Fruit fly (Drosophila melanogaster) whole organism, embryonic: ENCODE measurements around the gene Rab14.

Experiments
- Aef1 ChIP-seq: fragments of 200-800 bp; sonication (Bioruptor generic); IDR thresholded peaks from 3 replicates; pipeline ENCODE4 v1.3.6; 2022; ENCODE audit warnings: missing biosample characterization, missing genetic modification characterization
- Atf-2 ChIP-seq: fragments of 200-800 bp; sonication (Bioruptor generic); optimal IDR thresholded peaks from 2 replicates; lab custom pipeline; 2016; ENCODE audit warnings: missing biosample characterization, missing genetic modification characterization
- Blimp-1 ChIP-seq: fragments of 200-800 bp; sonication (Bioruptor generic); optimal IDR thresholded peaks from 3 replicates; lab custom pipeline; 2018; ENCODE audit warnings: missing biosample characterization, missing genetic modification characterization, mild to moderate bottlenecking, moderate library complexity, missing genetic modification reagents
- CG10431 ChIP-seq: fragments of 200-800 bp; sonication (Bioruptor generic); optimal IDR thresholded peaks from 3 replicates; lab custom pipeline; 2018; ENCODE audit warnings: missing biosample characterization, mild to moderate bottlenecking, missing genetic modification characterization
- CG11695 ChIP-seq: fragments of 200-800 bp; sonication (Bioruptor generic); IDR thresholded peaks from 3 replicates; pipeline ENCODE4 v1.3.6; 2022; ENCODE audit warnings: missing biosample characterization, missing genetic modification characterization
- CG13123 ChIP-seq: fragments of 200-800 bp; sonication (Bioruptor generic); optimal IDR thresholded peaks from 2 replicates; lab custom pipeline; 2016; ENCODE audit warnings: missing biosample characterization, missing genetic modification characterization
- CG13287 ChIP-seq: fragments of 200-800 bp; sonication (Bioruptor generic); IDR thresholded peaks from 2 replicates; pipeline ENCODE4 v1.3.6; 2022; ENCODE audit warnings: missing biosample characterization, missing genetic modification characterization; ENCODE audit not compliant: partially characterized antibody
- CG15269 ChIP-seq: fragments of 200-800 bp; sonication (Bioruptor generic); optimal IDR thresholded peaks from 2 replicates; lab custom pipeline; 2018; ENCODE audit warnings: missing biosample characterization, mild to moderate bottlenecking, missing genetic modification characterization, moderate library complexity
- CG1647 ChIP-seq: fragments of 200-800 bp; sonication (Bioruptor generic); optimal IDR thresholded peaks from 3 replicates; lab custom pipeline; 2016; ENCODE audit warnings: missing biosample characterization, missing genetic modification characterization
- CG16815 ChIP-seq: fragments of 200-800 bp; sonication (Bioruptor generic); optimal IDR thresholded peaks from 3 replicates; lab custom pipeline; 2017; ENCODE audit warnings: missing biosample characterization, mild to moderate bottlenecking, missing genetic modification characterization
- CG17568 ChIP-seq: fragments of 200-800 bp; sonication (Bioruptor generic); optimal IDR thresholded peaks from 2 replicates; lab custom pipeline; 2018; ENCODE audit warnings: missing biosample characterization, mild to moderate bottlenecking, missing genetic modification characterization, moderate library complexity
- CG18619 ChIP-seq: fragments of 200-800 bp; sonication (Bioruptor generic); optimal IDR thresholded peaks from 3 replicates; lab custom pipeline; 2017; ENCODE audit warnings: missing biosample characterization, mild to moderate bottlenecking, missing genetic modification characterization
- CG2129 ChIP-seq: fragments of 200-800 bp; sonication (Bioruptor generic); IDR thresholded peaks from 2 replicates; pipeline ENCODE4 v1.3.6; 2022; ENCODE audit warnings: missing biosample characterization, missing genetic modification characterization; ENCODE audit not compliant: partially characterized antibody
- CG2202 ChIP-seq: fragments of 200-800 bp; sonication (Bioruptor generic); optimal IDR thresholded peaks from 2 replicates; lab custom pipeline; 2018; ENCODE audit warnings: missing biosample characterization, mild to moderate bottlenecking, missing genetic modification characterization
- CG2889 ChIP-seq: fragments of 200-800 bp; sonication (Bioruptor generic); IDR thresholded peaks from 3 replicates; pipeline ENCODE4 v1.3.6; 2022; ENCODE audit warnings: missing biosample characterization, missing genetic modification characterization
- CG30020 ChIP-seq: fragments of 200-800 bp; optimal IDR thresholded peaks from 2 replicates; lab custom pipeline; 2019; ENCODE audit warnings: missing biosample characterization, mild to moderate bottlenecking, missing genetic modification characterization, moderate library complexity
- CG31388 ChIP-seq: fragments of 200-800 bp; sonication (Bioruptor generic); optimal IDR thresholded peaks from 2 replicates; lab custom pipeline; 2016; ENCODE audit warnings: missing biosample characterization, missing genetic modification characterization
- CG4360 ChIP-seq: fragments of 200-800 bp; sonication (Bioruptor generic); IDR thresholded peaks from 2 replicates; pipeline ENCODE4 v1.3.6; 2022; ENCODE audit warnings: missing biosample characterization, missing genetic modification characterization
- Deaf1 ChIP-seq: fragments of 200-800 bp; optimal IDR thresholded peaks from 3 replicates; lab custom pipeline; 2019; ENCODE audit warnings: missing biosample characterization, mild to moderate bottlenecking, missing genetic modification characterization, moderate library complexity
- Dfd ChIP-seq, 2 experiments: fragments of >200 bp; optimal IDR thresholded peaks; 2 replicates each; lab custom pipeline; 2017; ENCODE audit warnings: missing biosample characterization in 2 of 2, missing genetic modification characterization in 2 of 2
- E2f2 ChIP-seq: fragments of 200-800 bp; sonication (Bioruptor generic); IDR thresholded peaks from 2 replicates; pipeline ENCODE4 v1.3.6; 2022; ENCODE audit warnings: missing biosample characterization, missing genetic modification characterization
- Fer1 ChIP-seq: fragments of 200-800 bp; sonication (Bioruptor generic); optimal IDR thresholded peaks from 2 replicates; lab custom pipeline; 2017; ENCODE audit warnings: missing biosample characterization, mild to moderate bottlenecking, missing genetic modification characterization
- GATAe ChIP-seq: fragments of 200-800 bp; sonication (Bioruptor generic); conservative IDR thresholded peaks from 2 replicates; pipeline ENCODE4 v1.3.6; 2022; ENCODE audit warnings: missing biosample characterization, missing genetic modification characterization
- HHEX ChIP-seq: fragments of 200-800 bp; sonication (Bioruptor generic); optimal IDR thresholded peaks from 3 replicates; lab custom pipeline; 2017; ENCODE audit warnings: missing biosample characterization, mild to moderate bottlenecking, missing genetic modification characterization, missing genetic modification reagents
- Kr ChIP-seq: fragments of 200-800 bp; sonication (Bioruptor generic); optimal IDR thresholded peaks from 2 replicates; lab custom pipeline; 2017; ENCODE audit warnings: missing biosample characterization, mild to moderate bottlenecking, missing genetic modification characterization
- Lpt ChIP-seq: fragments of >200 bp; optimal IDR thresholded peaks from 2 replicates; lab custom pipeline; 2018; ENCODE audit warnings: missing biosample characterization, missing genetic modification characterization
- Max ChIP-seq: fragments of 200-800 bp; sonication (Bioruptor generic); optimal IDR thresholded peaks from 2 replicates; lab custom pipeline; 2016; ENCODE audit warnings: missing biosample characterization, mild to moderate bottlenecking, missing genetic modification characterization
- Meics ChIP-seq: fragments of 200-800 bp; sonication (Bioruptor generic); optimal IDR thresholded peaks from 2 replicates; lab custom pipeline; 2017; ENCODE audit warnings: missing biosample characterization, mild to moderate bottlenecking, missing genetic modification characterization
- NC2β ChIP-seq: fragments of 200-800 bp; sonication (Bioruptor generic); optimal IDR thresholded peaks from 2 replicates; lab custom pipeline; 2016; ENCODE audit warnings: missing biosample characterization, missing genetic modification characterization
- Sin3A ChIP-seq: fragments of >200 bp; optimal IDR thresholded peaks from 2 replicates; lab custom pipeline; 2018
- Trl ChIP-seq, 3 experiments: fragments of >200 bp in 2 of 3; fragments of 200-800 bp in 1 of 3; sonication (Bioruptor generic) in 1 of 3; optimal IDR thresholded peaks; 2 replicates in 1 of 3; 3 replicates in 2 of 3; lab custom pipeline; 2016 to 2017; ENCODE audit warnings: missing biosample characterization in 1 of 3, missing genetic modification characterization in 1 of 3
- YL-1 ChIP-seq: fragments of 200-800 bp; sonication (Bioruptor generic); optimal IDR thresholded peaks from 3 replicates; lab custom pipeline; 2017; ENCODE audit warnings: missing biosample characterization, mild to moderate bottlenecking, missing genetic modification characterization
- ase ChIP-seq: fragments of 200-800 bp; sonication (Bioruptor generic); IDR thresholded peaks from 3 replicates; pipeline ENCODE4 v1.3.6; 2022; ENCODE audit warnings: missing biosample characterization, missing genetic modification characterization
- cad ChIP-seq: fragments of >200 bp; optimal IDR thresholded peaks from 2 replicates; lab custom pipeline; 2017; ENCODE audit warnings: missing biosample characterization, missing genetic modification characterization
- chif ChIP-seq, 2 experiments: fragments of 200-800 bp; sonication (Bioruptor generic); optimal IDR thresholded peaks; 3 replicates each; lab custom pipeline; 2016; ENCODE audit warnings: missing biosample characterization in 2 of 2, missing genetic modification characterization in 2 of 2
- ems ChIP-seq: fragments of 200-800 bp; sonication (Bioruptor generic); optimal IDR thresholded peaks from 3 replicates; lab custom pipeline; 2016; ENCODE audit warnings: missing biosample characterization, missing genetic modification characterization
- gcm2 ChIP-seq: fragments of 200-800 bp; sonication (Bioruptor generic); optimal IDR thresholded peaks from 2 replicates; lab custom pipeline; 2016; ENCODE audit warnings: missing biosample characterization, missing genetic modification characterization
- kah ChIP-seq: fragments of 200-800 bp; sonication (Bioruptor generic); optimal IDR thresholded peaks from 2 replicates; lab custom pipeline; 2018; ENCODE audit warnings: missing biosample characterization, mild to moderate bottlenecking, missing genetic modification characterization
- lbe ChIP-seq: fragments of 200-800 bp; sonication (Bioruptor generic); optimal IDR thresholded peaks from 2 replicates; lab custom pipeline; 2016; ENCODE audit warnings: missing biosample characterization, mild to moderate bottlenecking, missing genetic modification characterization
- lilli ChIP-seq: fragments of 200-800 bp; sonication (Bioruptor generic); optimal IDR thresholded peaks from 3 replicates; lab custom pipeline; 2016; ENCODE audit warnings: missing biosample characterization, missing genetic modification characterization
- nerfin-2 ChIP-seq: fragments of 200-800 bp; sonication (Bioruptor generic); IDR thresholded peaks from 2 replicates; pipeline ENCODE4 v1.3.6; 2022; ENCODE audit warnings: missing biosample characterization, missing genetic modification characterization; ENCODE audit not compliant: partially characterized antibody
- nmo ChIP-seq: fragments of 200-800 bp; sonication (Bioruptor generic); optimal IDR thresholded peaks from 2 replicates; lab custom pipeline; 2018; ENCODE audit warnings: missing biosample characterization, mild to moderate bottlenecking, missing genetic modification characterization, moderate library complexity
- onecut ChIP-seq: fragments of 200-800 bp; sonication (Bioruptor generic); IDR thresholded peaks from 2 replicates; pipeline ENCODE4 v1.3.6; 2022; ENCODE audit warnings: missing biosample characterization, missing genetic modification characterization
- otp ChIP-seq: fragments of 200-800 bp; sonication (Bioruptor generic); IDR thresholded peaks from 3 replicates; pipeline ENCODE4, ENCODE4 v1.3.6; 2022; ENCODE audit warnings: missing biosample characterization, missing genetic modification characterization
- pb ChIP-seq: fragments of 200-800 bp; sonication (Bioruptor generic); optimal IDR thresholded peaks from 3 replicates; lab custom pipeline; 2016; ENCODE audit warnings: missing biosample characterization, missing genetic modification characterization
- pita ChIP-seq: fragments of 200-800 bp; sonication (Bioruptor generic); optimal IDR thresholded peaks from 2 replicates; lab custom pipeline; 2017; ENCODE audit warnings: missing biosample characterization, mild to moderate bottlenecking, missing genetic modification characterization
- run ChIP-seq: fragments of 200-800 bp; sonication (Bioruptor generic); optimal IDR thresholded peaks from 3 replicates; lab custom pipeline; 2018; ENCODE audit warnings: missing biosample characterization, mild to moderate bottlenecking, missing genetic modification characterization
- sens ChIP-seq: fragments of 200-800 bp; sonication (Bioruptor generic); peaks from one replicate; lab custom pipeline; 2016; ENCODE audit warnings: missing biosample characterization, missing genetic modification characterization
- slp2 ChIP-seq: fragments of 200-800 bp; sonication (Bioruptor generic); optimal IDR thresholded peaks from 2 replicates; lab custom pipeline; 2016; ENCODE audit warnings: missing biosample characterization, missing genetic modification characterization
- tin ChIP-seq: fragments of 200-800 bp; sonication (Bioruptor generic); optimal IDR thresholded peaks from 3 replicates; lab custom pipeline; 2016; ENCODE audit warnings: missing biosample characterization, missing genetic modification characterization
- tio ChIP-seq: fragments of 200-800 bp; sonication (Bioruptor generic); optimal IDR thresholded peaks from 2 replicates; lab custom pipeline; 2017; ENCODE audit warnings: missing biosample characterization, missing genetic modification characterization, inconsistent platforms
- zen2 ChIP-seq: fragments of 200-800 bp; sonication (Bioruptor generic); IDR thresholded peaks from 3 replicates; pipeline ENCODE4 v1.3.6; 2022; ENCODE audit warnings: missing biosample characterization, missing genetic modification characterization; ENCODE audit not compliant: partially characterized antibody

Rab14 gene

DNA sequence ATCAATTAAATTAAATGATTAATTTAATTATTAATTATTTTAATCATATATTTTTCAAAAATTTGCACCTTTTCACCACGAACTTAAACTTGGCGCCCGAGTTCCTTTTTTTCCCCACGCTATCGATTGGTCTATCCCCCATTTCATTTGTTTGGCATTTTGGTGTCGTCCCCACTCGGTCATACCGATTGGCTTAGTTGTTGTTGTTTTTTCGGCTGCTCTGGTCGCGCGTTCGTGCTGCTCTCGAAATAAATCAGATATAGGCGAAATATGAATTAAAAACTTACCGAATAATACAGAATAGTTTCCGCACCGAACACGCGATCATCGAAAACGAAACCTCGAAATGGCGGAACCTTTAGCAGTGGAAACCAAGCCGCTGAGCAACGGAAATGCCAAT is 21.0 kb upstream of the Rab14 start, which contains the start of gene CG33090 (continued):
- no peak for TF ChIP-seq CG2129
- TF ChIP-seq ems (GFP tag; lab: Kevin White, UChicago): no peak
- TF ChIP-seq CG15269 (tag; lab: Kevin White, UChicago): no peak
- TF ChIP-seq nerfin-2 (GFP tag; lab: Robert Waterston, UW): no peak
- TF ChIP-seq onecut (GFP tag; lab: Robert Waterston, UW): peak; percentile 44
- no peak for TF ChIP-seq CG1647 (GFP tag; lab: Kevin White, UChicago)
- no peak for TF ChIP-seq CG30020
- TF ChIP-seq Kr: no peak
- no peak for TF ChIP-seq pb (GFP tag; lab: Kevin White, UChicago)
- no peak for TF ChIP-seq lilli
- no peak for TF ChIP-seq Max (GFP tag; lab: Kevin White, UChicago)
- no peak for TF ChIP-seq Dfd (GFP tag; optimal IDR thresholded peaks at IDR 0.05; lab: Kevin White, UChicago)
- TF ChIP-seq E2f2 (GFP tag; lab: Robert Waterston, UW): peak; percentile 94
- TF ChIP-seq YL-1 (GFP tag; lab: Kevin White, UChicago): no peak
- no peak for TF ChIP-seq tio
- TF ChIP-seq Deaf1 (tag; lab: Kevin White, UChicago): no peak
- TF ChIP-seq CG10431 (GFP tag; lab: Kevin White, UChicago): no peak
- TF ChIP-seq nmo (GFP tag; lab: Kevin White, UChicago): no peak
- no peak for TF ChIP-seq CG13123
- no peak for TF ChIP-seq CG11695 (GFP tag; lab: Robert Waterston, UW)
- no peak for TF ChIP-seq HHEX
- TF ChIP-seq pita (GFP tag; lab: Kevin White, UChicago): no peak
- no peak for TF ChIP-seq otp (GFP tag; lab: Robert Waterston, UW)
- TF ChIP-seq lbe: no peak
- TF ChIP-seq cad (GFP tag; lab: Kevin White, UChicago): no peak
- no peak for TF ChIP-seq CG31388 (GFP tag; lab: Kevin White, UChicago)
- TF ChIP-seq slp2 (GFP tag; lab: Kevin White, UChicago): no peak
- TF ChIP-seq CG17568 (GFP tag; lab: Kevin White, UChicago): no peak
- TF ChIP-seq GATAe (GFP tag; lab: Robert Waterston, UW): no peak
- no peak for TF ChIP-seq Blimp-1 (GFP tag; lab: Kevin White, UChicago)
- TF ChIP-seq Aef1: peak; percentile 35; the same call in 1 of the 3 replicates
- TF ChIP-seq Sin3A (lab: Kevin White, UChicago): no peak
- no peak for TF ChIP-seq Trl (optimal IDR thresholded peaks at IDR 0.05; lab: Kevin White, UChicago)
- no peak for TF ChIP-seq Trl (GFP tag; optimal IDR thresholded peaks at IDR 0.05; lab: Kevin White, UChicago)
- TF ChIP-seq Meics (GFP tag; lab: Kevin White, UChicago): no peak
- no peak for TF ChIP-seq CG18619 (GFP tag; lab: Kevin White, UChicago)
- peak; percentile 32 for TF ChIP-seq sens (GFP tag; lab: Kevin White, UChicago)
- TF ChIP-seq tin (GFP tag; lab: Kevin White, UChicago): no peak
- no peak; the same call in 2 of the 3 replicates for TF ChIP-seq zen2
- TF ChIP-seq CG2202: no peak
- TF ChIP-seq Lpt (GFP tag; lab: Kevin White, UChicago): no peak
- TF ChIP-seq Fer1 (GFP tag; lab: Kevin White, UChicago): no peak
- TF ChIP-seq NC2β (GFP tag; lab: Kevin White, UChicago): no peak
- no peak for TF ChIP-seq CG16815
- TF ChIP-seq ase: no peak
- TF ChIP-seq CG4360 (GFP tag; lab: Robert Waterston, UW): peak; percentile 93
- no peak for TF ChIP-seq chif (GFP tag; optimal IDR thresholded peaks at IDR 0.05; lab: Kevin White, UChicago)
- no peak for TF ChIP-seq CG2889 (GFP tag; lab: Robert Waterston, UW)
- peak; percentile 66; the same call in 1 of the 2 replicates for TF ChIP-seq CG13287 (GFP tag; lab: Robert Waterston, UW)
- TF ChIP-seq run (tag; lab: Kevin White, UChicago): no peak
- TF ChIP-seq kah: no peak
- TF ChIP-seq gcm2: no peak
- TF ChIP-seq Atf-2 (GFP tag; lab: Kevin White, UChicago): no peak
